Fruit fly (Drosophila melanogaster): Measurements from ENCODE around the gene fws.

Gene fws

DNA sequence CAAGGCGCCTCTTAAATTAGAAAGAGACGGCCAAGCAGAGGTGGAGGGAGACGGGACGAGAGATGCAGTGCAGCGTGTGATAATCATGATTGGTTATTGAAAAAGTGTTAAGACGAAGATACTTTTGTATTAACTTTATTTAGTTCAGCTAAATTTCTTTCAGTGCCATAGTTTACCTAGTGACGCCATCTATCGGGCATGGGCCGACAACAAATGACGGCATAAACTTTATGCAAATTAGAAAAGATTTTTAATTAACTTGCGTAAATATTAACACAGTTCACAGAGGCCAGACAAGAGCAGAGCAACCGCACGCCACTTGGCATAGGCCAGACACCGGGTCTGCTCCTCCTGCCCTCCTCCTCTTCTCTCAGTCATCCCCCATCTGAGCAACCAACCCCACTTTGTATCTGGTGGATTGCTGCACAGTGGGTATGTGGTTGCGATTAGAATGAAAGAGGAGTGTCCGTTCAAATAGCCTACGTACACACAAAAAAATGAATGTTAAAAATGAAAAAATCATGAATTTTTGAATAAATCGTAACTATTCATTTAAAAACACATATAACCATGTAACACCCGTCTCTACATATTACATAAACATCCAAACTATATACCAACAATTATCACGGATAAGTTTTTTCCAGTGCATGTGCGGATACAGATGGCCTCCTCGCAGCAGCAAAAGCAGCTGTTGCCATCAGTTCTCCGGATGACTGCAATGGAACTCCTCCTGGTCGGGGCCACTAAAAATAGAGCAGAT, 14.7 kb downstream of the fws start (continued):
- peak; percentile 86 for TF ChIP-seq row (GFP tag; IDR thresholded peaks at IDR 0.05)
- peak; percentile 77 for TF ChIP-seq CG13624 (GFP tag; optimal IDR thresholded peaks at IDR 0.05)
- peak; percentile 76; the same call in 2 of the 3 replicates for TF ChIP-seq Mrtf (GFP tag; IDR thresholded peaks at IDR 0.05)
- TF ChIP-seq bigmax (GFP tag; optimal IDR thresholded peaks at IDR 0.05) = no peak
- no peak for TF ChIP-seq YL-1 (GFP tag; optimal IDR thresholded peaks at IDR 0.05)
- peak; percentile 47; the same call in 1 of the 2 replicates for TF ChIP-seq CG11247 (GFP tag; IDR thresholded peaks at IDR 0.05)
- TF ChIP-seq CG17385 (GFP tag; optimal IDR thresholded peaks at IDR 0.05) = peak; percentile 78
- peak; percentile 91 for TF ChIP-seq nmo (GFP tag; optimal IDR thresholded peaks at IDR 0.05)
- TF ChIP-seq shn (GFP tag; optimal IDR thresholded peaks at IDR 0.05) = peak; percentile 77
- TF ChIP-seq CG4282 (GFP tag; optimal IDR thresholded peaks at IDR 0.05) = peak; percentile 69
- peak; percentile 85 for TF ChIP-seq CTCF (GFP tag; optimal IDR thresholded peaks at IDR 0.05)
- TF ChIP-seq Hmx (GFP tag; optimal IDR thresholded peaks at IDR 0.05) = no peak
- peak; percentile 80 for TF ChIP-seq tgo (GFP tag; IDR thresholded peaks at IDR 0.05)
- TF ChIP-seq CG10654 (GFP tag; optimal IDR thresholded peaks at IDR 0.05) = peak; percentile 69
- peak; percentile 81 for TF ChIP-seq CG15269 (tag; optimal IDR thresholded peaks at IDR 0.05)
- TF ChIP-seq CG5180 (GFP tag; optimal IDR thresholded peaks at IDR 0.05) = peak; percentile 64
- TF ChIP-seq CG8281 (tag; optimal IDR thresholded peaks at IDR 0.05) = peak; percentile 47
- TF ChIP-seq CG12071 (GFP tag; optimal IDR thresholded peaks at IDR 0.05) = peak; percentile 65
- TF ChIP-seq CG1602 (GFP tag; optimal IDR thresholded peaks at IDR 0.05) = peak; percentile 71
- no peak for TF ChIP-seq prd (optimal IDR thresholded peaks at IDR 0.05)
- peak; percentile 79; the same call in 2 of the 3 replicates for TF ChIP-seq prd (GFP tag; IDR thresholded peaks at IDR 0.05)
- peak; percentile 46; the same call in 1 of the 2 replicates for TF ChIP-seq ro (GFP tag; IDR thresholded peaks at IDR 0.05)
- TF ChIP-seq mirr (GFP tag; optimal IDR thresholded peaks at IDR 0.05) = no peak
- peak; percentile 43 for TF ChIP-seq CG17802 (tag; optimal IDR thresholded peaks at IDR 0.05)
- TF ChIP-seq salm (tag; optimal IDR thresholded peaks at IDR 0.05) = no peak
- TF ChIP-seq fd3F (GFP tag; optimal IDR thresholded peaks at IDR 0.05) = peak; percentile 55
- peak; percentile 75 for TF ChIP-seq CG4820 (GFP tag; optimal IDR thresholded peaks at IDR 0.05)
- TF ChIP-seq ftz-f1 (GFP tag; optimal IDR thresholded peaks at IDR 0.05) = no peak
- peak; percentile 30; the same call in 1 of the 2 replicates for TF ChIP-seq CG4730 (GFP tag; IDR thresholded peaks at IDR 0.05)
- TF ChIP-seq Six4 (GFP tag; optimal IDR thresholded peaks at IDR 0.05) = peak; percentile 84
- no peak for TF ChIP-seq lov (optimal IDR thresholded peaks at IDR 0.05)
- TF ChIP-seq lov (GFP tag; IDR thresholded peaks at IDR 0.05) = peak; percentile 71; the same call in 2 of the 3 replicates
- peak; percentile 74 for TF ChIP-seq CG15696 (tag; optimal IDR thresholded peaks at IDR 0.05)
- TF ChIP-seq CG2875 (GFP tag; optimal IDR thresholded peaks at IDR 0.05) = peak; percentile 68
- TF ChIP-seq ewg (GFP tag; optimal IDR thresholded peaks at IDR 0.05) = peak; percentile 72
- peak; percentile 74 for TF ChIP-seq Asciz (GFP tag; optimal IDR thresholded peaks at IDR 0.05)
- peak; percentile 50; the same call in 1 of the 2 replicates for TF ChIP-seq MBD-R2 (GFP tag; IDR thresholded peaks at IDR 0.05)
- peak; percentile 74 for TF ChIP-seq CG9876 (GFP tag; optimal IDR thresholded peaks at IDR 0.05)
- TF ChIP-seq twi (tag; optimal IDR thresholded peaks at IDR 0.05) = peak; percentile 87
- TF ChIP-seq jumu (GFP tag; optimal IDR thresholded peaks at IDR 0.05) = peak; percentile 73
- TF ChIP-seq Fer3 (tag; optimal IDR thresholded peaks at IDR 0.05) = peak; percentile 76
- peak; percentile 71 for TF ChIP-seq CG9437 (GFP tag; optimal IDR thresholded peaks at IDR 0.05)
- peak; percentile 21 for TF ChIP-seq CG14965 (GFP tag; optimal IDR thresholded peaks at IDR 0.05; ENCODE audit: borderline replicate concordance)
- TF ChIP-seq Blimp-1 (GFP tag; optimal IDR thresholded peaks at IDR 0.05) = peak; percentile 87
- peak; percentile 63 for TF ChIP-seq CG16815 (GFP tag; optimal IDR thresholded peaks at IDR 0.05)
- TF ChIP-seq org-1 (GFP tag; optimal IDR thresholded peaks at IDR 0.05) = peak; percentile 82
- TF ChIP-seq Gug (GFP tag; IDR thresholded peaks at IDR 0.05) = peak; percentile 48; the same call in 1 of the 4 replicates
- peak; percentile 83 for TF ChIP-seq ATbp (GFP tag; optimal IDR thresholded peaks at IDR 0.05)
- no peak for TF ChIP-seq CG12391 (tag; optimal IDR thresholded peaks at IDR 0.05)
- peak in 1 of 2 experiments; percentile 93 for TF ChIP-seq eve (GFP tag; optimal IDR thresholded peaks at IDR 0.05)

Measured in whole organism, embryonic.